Worm (Caenorhabditis elegans): Measurements from ENCODE around the gene ndab-2.

ce11 chrIII:7136015-7136414 is 44.5 kb upstream of the ndab-2 start, which contains the start of gene B0280.17:
- TF ChIP-seq ceh-8 (GFP tag; optimal IDR thresholded peaks at IDR 0.05): no peak
- no peak for TF ChIP-seq pag-3 (tag; optimal IDR thresholded peaks at IDR 0.05; ENCODE audit: borderline replicate concordance, insufficient read depth)
- no peak for TF ChIP-seq lin-39 (tag; optimal IDR thresholded peaks at IDR 0.05)
- TF ChIP-seq unc-62 (GFP tag; optimal IDR thresholded peaks at IDR 0.05): no peak
- TF ChIP-seq ama-1 (optimal IDR thresholded peaks at IDR 0.05): no peak
- TF ChIP-seq nhr-77 (tag; optimal IDR thresholded peaks at IDR 0.05): no peak
- no peak for TF ChIP-seq nhr-237 (tag; optimal IDR thresholded peaks at IDR 0.05)
- TF ChIP-seq sptf-1 (tag; optimal IDR thresholded peaks at IDR 0.05): no peak
- TF ChIP-seq nhr-28 (tag; optimal IDR thresholded peaks at IDR 0.05): no peak

All from whole organism, L1 larva.